Worm (Caenorhabditis elegans): Measurements from ENCODE around the gene col-155.

col-155 gene

ce11 chrV:11383032-11383431 is 6.6 kb downstream of the col-155 start, which contains the start of gene F55C10.5:
F55C10.5 (plus strand) TSS chrV:11383105.
- TF ChIP-seq ztf-11 (tag; optimal IDR thresholded peaks at IDR 0.05) (no peak), nhr-90 (tag; optimal IDR thresholded peaks at IDR 0.05; ENCODE audit: poor library complexity) (no peak), F16B12.6 (tag; optimal IDR thresholded peaks at IDR 0.05) (no peak), aly-2 (tag; optimal IDR thresholded peaks at IDR 0.05) (no peak), pag-3 (tag; optimal IDR thresholded peaks at IDR 0.05; ENCODE audit: borderline replicate concordance, insufficient read depth) (no peak), rnt-1 (tag; optimal IDR thresholded peaks at IDR 0.05) (no peak), isw-1 (GFP tag; IDR thresholded peaks at IDR 0.05) (no peak)

- TF ChIP-seq lin-14 (GFP tag; optimal IDR thresholded peaks at IDR 0.05) (peak; percentile 72), hlh-17 (GFP tag; optimal IDR thresholded peaks at IDR 0.05; ENCODE audit: borderline replicate concordance) (no peak), fkh-10 (GFP tag; optimal IDR thresholded peaks at IDR 0.05) (peak; percentile 60)
Observed at ce11 chrV:11380571-11380970, 9.1 kb downstream of the col-155 start.

ce11 chrV:11379341-11379740 is 10.3 kb downstream of the col-155 start:
- TF ChIP-seq nhr-85 (tag) (peak; percentile 6), F16B12.6 (tag; optimal IDR thresholded peaks at IDR 0.05) (no peak), lin-14 (GFP tag; optimal IDR thresholded peaks at IDR 0.05) (peak; percentile 46)

- TF ChIP-seq snu-23 (GFP tag; optimal IDR thresholded peaks at IDR 0.05) (peak; percentile 82), nhr-28 (tag; optimal IDR thresholded peaks at IDR 0.05) (no peak), fos-1 (tag; optimal IDR thresholded peaks at IDR 0.05) (peak; percentile 36), C16A3.4 (tag; optimal IDR thresholded peaks at IDR 0.05) (no peak), ama-1 (optimal IDR thresholded peaks at IDR 0.05) (peak; percentile 29), Y116A8C.19 (tag; optimal IDR thresholded peaks at IDR 0.05; ENCODE audit: borderline replicate concordance) (no peak), nhr-76 (tag; optimal IDR thresholded peaks at IDR 0.05) (no peak), nhr-90 (tag; optimal IDR thresholded peaks at IDR 0.05; ENCODE audit: poor library complexity) (no peak), sptf-1 (tag; optimal IDR thresholded peaks at IDR 0.05) (no peak), nhr-237 (tag; optimal IDR thresholded peaks at IDR 0.05) (no peak), fkh-8 (tag; optimal IDR thresholded peaks at IDR 0.05) (peak; percentile 78), nhr-19 (GFP tag; conservative IDR thresholded peaks at IDR 0.05) (peak; percentile 62), unc-98 (GFP tag; IDR thresholded peaks at IDR 0.05) (no peak), snpc-4 (tag; optimal IDR thresholded peaks at IDR 0.05) (peak; percentile 55), lsy-2 (tag; optimal IDR thresholded peaks at IDR 0.05) (peak; percentile 66 to 73), ceh-88 (GFP tag; IDR thresholded peaks at IDR 0.05) (no peak), efl-3 (GFP tag; optimal IDR thresholded peaks at IDR 0.05) (no peak), zip-4 (GFP tag; optimal IDR thresholded peaks at IDR 0.05) (no peak), sox-4 (tag; optimal IDR thresholded peaks at IDR 0.05) (peak; percentile 31), skn-1 (tag; optimal IDR thresholded peaks at IDR 0.05) (peak; percentile 63), rnt-1 (tag; optimal IDR thresholded peaks at IDR 0.05) (peak; percentile 58), efl-1 (optimal IDR thresholded peaks at IDR 0.05) (peak; percentile 74 to 85), efl-1 (GFP tag; optimal IDR thresholded peaks at IDR 0.05 in 1 of 2) (peak; percentile 39 to 93), fkh-4 (tag; optimal IDR thresholded peaks at IDR 0.05; ENCODE audit: borderline replicate concordance) (peak; percentile 63), jun-1 (tag; optimal IDR thresholded peaks at IDR 0.05) (peak; percentile 56), aha-1 (tag; optimal IDR thresholded peaks at IDR 0.05) (peak; percentile 10), nhr-85 (tag) (peak; percentile 77), lin-14 (GFP tag; optimal IDR thresholded peaks at IDR 0.05) (peak; percentile 96), alr-1 (tag; optimal IDR thresholded peaks at IDR 0.05; ENCODE audit: borderline replicate concordance) (no peak), nhr-71 (tag; optimal IDR thresholded peaks at IDR 0.05) (peak; percentile 88), elt-2 (tag; optimal IDR thresholded peaks at IDR 0.05) (peak; percentile 35), lin-13 (GFP tag; optimal IDR thresholded peaks at IDR 0.05) (peak; percentile 19), dsc-1 (tag; optimal IDR thresholded peaks at IDR 0.05) (peak; percentile 94), pqm-1 (tag; optimal IDR thresholded peaks at IDR 0.05) (no peak), dpl-1 (GFP tag; optimal IDR thresholded peaks at IDR 0.05) (peak in 2 of 3 experiments; percentile 30 to 39), mdl-1 (tag; optimal IDR thresholded peaks at IDR 0.05) (peak in 1 of 2 experiments; percentile 37), fkh-10 (GFP tag; optimal IDR thresholded peaks at IDR 0.05) (peak; percentile 45), unc-130 (tag; optimal IDR thresholded peaks at IDR 0.05) (no peak), xbp-1 (tag; optimal IDR thresholded peaks at IDR 0.05) (peak; percentile 60)
Observed at ce11 chrV:11375150-11375792, 14.4 kb downstream of the col-155 start, which contains the start of gene cnb-1. cnb-1 (plus strand) TSS chrV:11375742.
